Fruit fly (Drosophila melanogaster): ENCODE measurements around the gene CG7115.

dm6 chr2L:7813357-7813756, 7.6 kb upstream of the CG7115 start:
- TF ChIP-seq EcR (GFP tag; optimal IDR thresholded peaks at IDR 0.05) = no peak
- TF ChIP-seq Dll (optimal IDR thresholded peaks at IDR 0.05) = no peak
- no peak for TF ChIP-seq CG8478 (optimal IDR thresholded peaks at IDR 0.05)
